Worm (Caenorhabditis elegans) whole organism, midembryonic: ENCODE measurements around the gene cyp-34A2.
"Not testable (repeated sequence)": the region's sequence is repeated elsewhere in the genome, so short reads cannot be mapped to it uniquely, and the experiment has no call there.

Experiments used
- T22C8.4 ChIP-seq: fragments of 200-800 bp; sonication (Bioruptor generic); IDR thresholded peaks from 2 replicates; pipeline ENCODE4 v1.3.6; 2022; ENCODE audit warnings: missing genetic modification characterization, missing compliant biosample characterization
- cog-1 ChIP-seq: sonication (generic microtip); optimal IDR thresholded peaks from 2 replicates; lab custom pipeline; 2016; ENCODE audit warnings: missing genetic modification characterization, missing compliant biosample characterization
- flt-1 ChIP-seq: fragments of 200-800 bp; sonication (Bioruptor generic); IDR thresholded peaks from 2 replicates; pipeline ENCODE4 v1.3.6; 2022; ENCODE audit warnings: missing genetic modification characterization, missing compliant biosample characterization
- klf-2 ChIP-seq: fragments of 200-800 bp; sonication (Bioruptor generic); conservative IDR thresholded peaks from 2 replicates; pipeline ENCODE4 v1.3.6; 2022; ENCODE audit warnings: missing genetic modification reagents, missing genetic modification characterization, missing compliant biosample characterization
- med-1 ChIP-seq: sonication (generic microtip); optimal IDR thresholded peaks from 2 replicates; lab custom pipeline; 2017; ENCODE audit warnings: missing genetic modification characterization, mild to moderate bottlenecking, missing compliant biosample characterization, antibody characterized with exemption, missing genetic modification reagents; ENCODE audit not compliant: insufficient read depth
- ref-1 ChIP-seq: fragments of 200-800 bp; sonication (Bioruptor generic); conservative IDR thresholded peaks from 2 replicates; pipeline ENCODE4 v1.3.6; 2022; ENCODE audit warnings: missing genetic modification reagents, missing genetic modification characterization, missing compliant biosample characterization
- tab-1 ChIP-seq: fragments of 200-800 bp; sonication (Bioruptor generic); IDR thresholded peaks from 2 replicates; pipeline ENCODE4 v1.3.6; 2022; ENCODE audit warnings: missing genetic modification characterization, missing compliant biosample characterization
- ztf-23 ChIP-seq: fragments of 200-800 bp; sonication (Bioruptor generic); IDR thresholded peaks from 2 replicates; pipeline ENCODE4 v1.3.6; 2022; ENCODE audit warnings: missing genetic modification reagents, missing genetic modification characterization, missing compliant biosample characterization
- ztf-29 ChIP-seq: fragments of 200-800 bp; sonication (Bioruptor generic); IDR thresholded peaks from 2 replicates; pipeline ENCODE4 v1.3.6; 2022; ENCODE audit warnings: missing genetic modification reagents, missing genetic modification characterization, missing compliant biosample characterization

Gene cyp-34A2

DNA sequence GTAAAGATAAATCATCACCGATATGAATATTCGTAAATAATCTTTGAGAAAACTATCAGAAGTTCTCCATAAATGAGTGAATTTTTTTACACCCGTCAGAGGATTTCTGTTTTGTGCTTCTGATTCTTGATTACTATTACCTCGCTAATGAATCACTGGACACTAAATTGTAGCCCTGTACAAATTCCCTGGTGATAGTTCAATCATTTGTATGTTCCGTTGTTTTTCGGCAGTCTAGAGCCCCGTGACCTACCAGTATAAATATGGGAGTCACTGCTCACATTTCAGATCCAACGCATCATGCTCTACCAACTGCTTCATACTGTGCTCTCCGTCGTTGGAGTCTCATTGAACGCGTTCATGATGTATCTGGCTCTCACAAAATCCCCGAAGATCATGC lies 40.6 kb downstream of the cyp-34A2 start, which contains the start of gene srd-28:
Gene srd-28, plus strand, starts transcription at position 301 of the 400 bp plus-strand sequence.
- TF ChIP-seq ref-1 (GFP tag; lab: Robert Waterston, UW); cog-1; med-1 (GFP tag; lab: Kevin White, UChicago): not testable (repeated sequence)

DNA sequence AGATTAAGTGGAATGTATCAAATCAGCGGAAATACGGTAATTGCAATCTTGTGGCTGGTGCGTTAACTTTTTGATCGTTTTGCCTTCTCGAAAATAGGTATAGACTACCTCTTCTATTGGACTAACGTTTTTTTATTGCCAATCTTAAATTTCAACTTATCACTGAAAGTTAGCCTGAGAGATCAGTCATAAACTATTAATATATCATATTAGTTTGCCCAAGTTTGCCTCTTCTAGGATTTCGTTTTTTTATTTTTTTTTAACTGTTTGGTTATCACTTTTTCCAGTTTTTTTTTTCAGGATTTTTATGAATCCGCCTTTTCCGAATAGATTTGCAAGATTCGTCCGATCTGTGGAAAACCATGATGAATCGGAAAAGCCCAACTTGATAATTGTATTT lies 46.4 kb downstream of the cyp-34A2 start, which contains the start of gene kin-30:
Gene kin-30, plus strand, starts transcription at position 301 of the 400 bp plus-strand sequence.
- TF ChIP-seq ztf-29 (GFP tag; lab: Robert Waterston, UW) (no peak), klf-2 (GFP tag; lab: Robert Waterston, UW) (no peak), ztf-23 (GFP tag; lab: Robert Waterston, UW) (no peak), ref-1 (GFP tag; lab: Robert Waterston, UW) (no peak), flt-1 (no peak), tab-1 (GFP tag; lab: Robert Waterston, UW) (no peak), cog-1 (no peak), med-1 (GFP tag; lab: Kevin White, UChicago) (no peak), T22C8.4 (GFP tag; lab: Robert Waterston, UW) (no peak)

DNA sequence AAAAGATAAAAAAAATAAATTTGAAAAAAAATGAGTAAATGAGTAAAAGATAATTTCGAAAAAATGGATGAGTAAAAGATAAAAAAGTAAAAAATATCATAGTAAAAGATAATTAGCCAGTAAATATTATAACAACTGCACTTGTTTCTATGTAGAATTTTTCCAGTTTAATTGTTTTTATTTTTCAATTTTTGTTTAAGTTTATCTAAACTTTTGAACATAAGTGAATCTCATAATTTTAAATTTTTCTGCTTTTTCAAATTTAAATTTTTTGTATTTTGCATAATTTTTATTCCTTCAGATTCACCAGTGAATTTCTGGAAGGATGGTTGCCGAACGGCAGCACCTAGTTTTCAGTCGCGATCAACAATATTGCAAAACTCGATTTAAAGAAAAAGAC lies 49.6 kb downstream of the cyp-34A2 start, which contains the start of gene chil-12:
Gene chil-12, plus strand, starts transcription at position 301 of the 400 bp plus-strand sequence.
- TF ChIP-seq ref-1 (GFP tag; lab: Robert Waterston, UW) = no peak
- no peak for TF ChIP-seq ztf-29 (GFP tag; lab: Robert Waterston, UW)
- TF ChIP-seq flt-1 = no peak
- TF ChIP-seq ztf-23 (GFP tag; lab: Robert Waterston, UW) = no peak
- TF ChIP-seq cog-1 = no peak
- TF ChIP-seq med-1 (GFP tag; lab: Kevin White, UChicago) = no peak

DNA sequence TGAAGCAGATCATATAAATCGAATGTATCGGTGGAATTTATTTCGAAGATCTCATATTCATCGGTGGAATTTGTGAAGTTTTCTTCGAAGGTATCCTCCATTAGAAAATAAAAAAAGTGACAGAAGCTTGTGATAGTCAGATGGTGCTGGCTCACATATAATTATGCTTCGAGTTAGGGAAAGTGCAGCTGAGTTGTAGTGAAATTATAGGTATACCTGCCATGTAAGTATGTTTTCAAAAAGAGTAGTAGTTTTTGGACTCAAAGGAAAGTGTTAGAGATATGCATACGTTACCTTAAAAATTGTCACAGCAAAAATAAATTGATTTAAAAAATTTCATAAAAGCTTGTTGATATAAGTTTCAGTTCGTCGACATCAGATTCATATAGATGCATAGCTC lies 50.7 kb downstream of the cyp-34A2 start, which contains the start of gene srw-11:
Gene srw-11, minus strand, starts transcription at position 101 of the 400 bp plus-strand sequence.
- no peak for TF ChIP-seq ztf-29 (GFP tag; lab: Robert Waterston, UW)
- TF ChIP-seq tab-1 (GFP tag; lab: Robert Waterston, UW) = no peak
- TF ChIP-seq ztf-23 (GFP tag; lab: Robert Waterston, UW) = no peak
- no peak for TF ChIP-seq klf-2 (GFP tag; lab: Robert Waterston, UW)
- TF ChIP-seq med-1 (GFP tag; lab: Kevin White, UChicago) = no peak
- no peak for TF ChIP-seq ref-1 (GFP tag; lab: Robert Waterston, UW)
- TF ChIP-seq flt-1 = no peak
- TF ChIP-seq T22C8.4 (GFP tag; lab: Robert Waterston, UW) = no peak
- no peak for TF ChIP-seq cog-1
